Worm (Caenorhabditis elegans): ENCODE data around the gene din-1.

The din-1 gene

DNA sequence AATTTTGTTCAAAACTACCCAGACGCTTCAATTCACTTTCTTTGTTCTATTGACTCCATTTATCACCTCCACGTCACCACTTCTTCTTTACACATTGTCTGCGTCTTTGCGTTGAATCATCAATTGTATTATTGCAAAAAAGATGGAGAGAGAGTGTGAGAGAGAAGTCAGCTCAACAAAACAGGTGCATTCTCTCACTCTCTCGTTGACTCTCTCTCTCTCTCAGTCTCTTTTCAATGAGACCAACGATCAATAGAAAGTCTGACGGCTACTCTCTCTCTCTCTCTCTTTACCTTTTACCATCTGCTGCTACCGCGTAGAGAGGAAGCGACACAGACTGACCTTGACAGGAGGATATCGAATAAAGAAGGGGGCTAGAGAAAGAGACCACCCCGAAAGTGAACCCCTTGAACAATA, 2.3 kb upstream of the din-1 start (continued):
- TF ChIP-seq ztf-1 (GFP tag; conservative IDR thresholded peaks at IDR 0.05) (no peak), nhr-23 (tag; optimal IDR thresholded peaks at IDR 0.05) (no peak), nhr-12 (tag; optimal IDR thresholded peaks at IDR 0.05) (no peak)

DNA sequence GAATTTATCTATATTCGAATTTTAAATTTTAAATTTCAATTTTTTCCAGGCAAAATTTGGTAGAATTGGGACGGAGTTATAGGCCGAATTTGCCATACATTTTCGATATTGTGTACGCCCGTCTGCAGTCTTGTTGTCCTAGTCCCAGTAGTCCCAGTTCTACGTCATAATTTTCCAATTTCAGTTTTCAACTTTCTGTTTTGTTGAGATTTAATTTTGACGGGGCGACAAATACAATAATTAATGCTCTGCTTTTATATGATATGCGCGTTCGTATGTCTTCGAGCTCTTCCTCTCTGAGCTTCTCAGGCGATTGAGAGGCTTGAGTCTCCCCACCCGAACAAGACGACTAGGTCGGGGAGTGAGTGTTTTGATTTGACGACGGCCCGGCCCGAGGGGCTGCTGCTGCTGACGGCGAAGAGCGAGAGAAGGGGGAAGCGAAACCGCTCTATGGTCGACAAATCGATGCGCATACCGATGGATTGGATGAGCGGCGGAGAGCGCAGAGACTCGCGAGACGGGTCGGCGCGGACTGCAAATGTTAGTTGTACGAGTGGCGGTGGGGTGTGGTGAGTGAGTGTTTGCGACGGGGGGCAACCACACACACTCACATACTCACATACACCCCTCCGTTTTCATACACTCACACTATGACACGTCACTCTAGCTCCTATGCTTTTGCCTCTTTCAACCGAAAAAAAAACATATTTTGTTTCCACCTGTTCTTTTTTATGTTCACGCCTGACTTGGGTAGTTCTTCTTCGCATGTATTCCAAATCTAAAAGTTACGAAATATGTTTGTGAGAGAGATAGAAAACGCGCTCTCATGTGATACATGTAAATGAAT, 1.5 kb upstream of the din-1 start:
- TF ChIP-seq unc-62 (GFP tag; optimal IDR thresholded peaks at IDR 0.05) (no peak), ceh-82 (tag; optimal IDR thresholded peaks at IDR 0.05) (no peak), ceh-16 (tag; optimal IDR thresholded peaks at IDR 0.05) (peak; percentile 53), ZK546.5 (tag; optimal IDR thresholded peaks at IDR 0.05) (no peak), egl-27 (tag; optimal IDR thresholded peaks at IDR 0.05) (peak; percentile 46), Y55F3AM.14 (GFP tag; optimal IDR thresholded peaks at IDR 0.05) (peak; percentile 48), dmd-4 (tag; optimal IDR thresholded peaks at IDR 0.05) (no peak), C34F6.9 (tag; optimal IDR thresholded peaks at IDR 0.05) (peak; percentile 70), gmeb-1 (tag; optimal IDR thresholded peaks at IDR 0.05) (no peak), nhr-23 (tag; optimal IDR thresholded peaks at IDR 0.05) (no peak), fos-1 (tag; optimal IDR thresholded peaks at IDR 0.05) (peak; percentile 86), nhr-6 (tag; optimal IDR thresholded peaks at IDR 0.05) (no peak), lsy-2 (tag; optimal IDR thresholded peaks at IDR 0.05) (peak in 1 of 2 experiments; percentile 46), skn-1 (tag; optimal IDR thresholded peaks at IDR 0.05) (no peak), lin-13 (GFP tag; optimal IDR thresholded peaks at IDR 0.05) (peak; percentile 56), sma-3 (GFP tag; optimal IDR thresholded peaks at IDR 0.05) (peak; percentile 79), ztf-11 (tag; optimal IDR thresholded peaks at IDR 0.05) (no peak), alr-1 (tag; optimal IDR thresholded peaks at IDR 0.05) (no peak), nhr-21 (tag; optimal IDR thresholded peaks at IDR 0.05) (peak; percentile 64), lin-11 (tag; optimal IDR thresholded peaks at IDR 0.05) (peak; percentile 56), nhr-11 (tag; optimal IDR thresholded peaks at IDR 0.05) (no peak), sma-9 (GFP tag; optimal IDR thresholded peaks at IDR 0.05) (peak; percentile 90), sma-9 (tag; optimal IDR thresholded peaks at IDR 0.05) (no peak), unc-39 (tag; optimal IDR thresholded peaks at IDR 0.05) (no peak), ama-1 (optimal IDR thresholded peaks at IDR 0.05) (peak; percentile 67), R02D3.7 (tag; optimal IDR thresholded peaks at IDR 0.05) (no peak), mdl-1 (tag; optimal IDR thresholded peaks at IDR 0.05) (peak in 1 of 2 experiments; percentile 75), nhr-237 (tag; optimal IDR thresholded peaks at IDR 0.05) (no peak), peb-1 (tag; optimal IDR thresholded peaks at IDR 0.05) (no peak), mbf-1 (tag; optimal IDR thresholded peaks at IDR 0.05) (no peak), sem-4 (tag; optimal IDR thresholded peaks at IDR 0.05) (peak; percentile 78), zag-1 (tag; optimal IDR thresholded peaks at IDR 0.05) (peak; percentile 78), lin-39 (tag; optimal IDR thresholded peaks at IDR 0.05) (no peak), snpc-4 (tag; optimal IDR thresholded peaks at IDR 0.05) (no peak), nhr-77 (tag; optimal IDR thresholded peaks at IDR 0.05) (no peak), unc-55 (GFP tag; optimal IDR thresholded peaks at IDR 0.05) (peak; percentile 50), aly-2 (tag; optimal IDR thresholded peaks at IDR 0.05) (no peak), mab-5 (tag; optimal IDR thresholded peaks at IDR 0.05) (peak; percentile 60), F13H6.1 (tag; optimal IDR thresholded peaks at IDR 0.05) (peak; percentile 93), nhr-129 (tag; optimal IDR thresholded peaks at IDR 0.05) (peak; percentile 94), blmp-1 (tag; optimal IDR thresholded peaks at IDR 0.05; ENCODE audit: insufficient read depth) (peak; percentile 0), crh-2 (tag; optimal IDR thresholded peaks at IDR 0.05) (peak; percentile 85), nhr-12 (tag; optimal IDR thresholded peaks at IDR 0.05) (no peak), nhr-10 (tag; optimal IDR thresholded peaks at IDR 0.05) (no peak), ztf-4 (tag; optimal IDR thresholded peaks at IDR 0.05) (peak; percentile 50), elt-3 (tag; optimal IDR thresholded peaks at IDR 0.05) (no peak), nhr-25 (tag; optimal IDR thresholded peaks at IDR 0.05) (peak; percentile 75), elt-1 (tag; optimal IDR thresholded peaks at IDR 0.05) (no peak), ztf-1 (GFP tag; conservative IDR thresholded peaks at IDR 0.05) (no peak)
